Worm (Caenorhabditis elegans) whole organism, L4 larva: Measurements from ENCODE around the gene Y38H6C.8.

ENCODE experiments used
- F26F4.8 ChIP-seq: fragments of 200-800 bp; sonication (Bioruptor generic); conservative IDR thresholded peaks from 2 replicates; pipeline ENCODE4 v1.3.6; 2022; ENCODE audit warnings: missing genetic modification characterization, missing compliant biosample characterization
- F49E8.2 ChIP-seq: sonication (generic microtip); optimal IDR thresholded peaks from 2 replicates; lab custom pipeline; 2016; ENCODE audit warnings: missing compliant biosample characterization, mild to moderate bottlenecking, missing genetic modification characterization, borderline replicate concordance
- Y75B8A.6 ChIP-seq: fragments of 200-800 bp; sonication (Bioruptor generic); IDR thresholded peaks from 2 replicates; pipeline ENCODE4 v1.3.6; 2022; ENCODE audit warnings: missing genetic modification reagents, missing genetic modification characterization, missing compliant biosample characterization
- ZK337.2 ChIP-seq: fragments of 200-800 bp; sonication (Bioruptor generic); IDR thresholded peaks from 2 replicates; pipeline ENCODE4 v1.3.6; 2022; ENCODE audit warnings: missing genetic modification reagents, missing genetic modification characterization, missing compliant biosample characterization
- aha-1 ChIP-seq: fragments of 150-350 bp; peaks from one replicate; lab custom pipeline; 2014; ENCODE audit warnings: missing biosample characterization, missing genetic modification characterization
- ceh-32 ChIP-seq: sonication (generic microtip); optimal IDR thresholded peaks from 2 replicates; lab custom pipeline; 2016; ENCODE audit warnings: mild to moderate bottlenecking, missing genetic modification characterization, missing compliant biosample characterization; ENCODE audit not compliant: poor library complexity
- ceh-44 ChIP-seq: fragments of 200-800 bp; sonication (Bioruptor generic); IDR thresholded peaks from 2 replicates; pipeline ENCODE4 v1.3.6; 2022; ENCODE audit warnings: missing genetic modification reagents, missing genetic modification characterization, missing compliant biosample characterization
- ceh-82 ChIP-seq: sonication (generic microtip); optimal IDR thresholded peaks from 2 replicates; lab custom pipeline; 2017; ENCODE audit warnings: missing biosample characterization, missing genetic modification characterization
- cey-2 ChIP-seq: sonication (generic microtip); optimal IDR thresholded peaks from 3 replicates; lab custom pipeline; 2017; ENCODE audit warnings: missing genetic modification characterization, mild to moderate bottlenecking, missing compliant biosample characterization, antibody characterized with exemption, borderline replicate concordance; ENCODE audit not compliant: insufficient read depth
- ctbp-1 ChIP-seq: fragments of 200-800 bp; sonication (Bioruptor generic); IDR thresholded peaks from 2 replicates; pipeline ENCODE4 v1.3.6; 2022; ENCODE audit warnings: missing genetic modification reagents, missing genetic modification characterization, missing compliant biosample characterization
- daf-12 ChIP-seq: fragments of 150-350 bp; optimal IDR thresholded peaks from 2 replicates; lab custom pipeline; 2014; ENCODE audit warnings: missing biosample characterization, missing genetic modification reagents, missing genetic modification characterization
- daf-16 ChIP-seq, 3 experiments: sonication (generic microtip); optimal IDR thresholded peaks; 2 replicates each; lab custom pipeline; 2016 to 2017; ENCODE audit warnings: missing genetic modification characterization in 3 of 3, missing genetic modification reagents in 3 of 3, mild to moderate bottlenecking in 2 of 3, missing compliant biosample characterization in 2 of 3, missing biosample characterization in 1 of 3, moderate library complexity in 1 of 3
- daf-19 ChIP-seq: fragments of 200-800 bp; sonication (Bioruptor generic); conservative IDR thresholded peaks from 2 replicates; pipeline ENCODE4 v1.3.6; 2022; ENCODE audit warnings: missing genetic modification characterization, missing compliant biosample characterization
- daf-8 ChIP-seq: fragments of 200-800 bp; sonication (Bioruptor generic); IDR thresholded peaks from 2 replicates; pipeline ENCODE4 v1.3.6; 2022; ENCODE audit warnings: missing genetic modification characterization, missing compliant biosample characterization
- dmd-6 ChIP-seq: fragments of 200-800 bp; sonication (Bioruptor generic); IDR thresholded peaks from 2 replicates; pipeline ENCODE4 v1.3.6; 2022; ENCODE audit warnings: missing genetic modification reagents, missing genetic modification characterization, missing compliant biosample characterization
- duxl-1 ChIP-seq: sonication (generic microtip); optimal IDR thresholded peaks from 2 replicates; lab custom pipeline; 2016; ENCODE audit warnings: mild to moderate bottlenecking, missing genetic modification characterization, moderate library complexity, missing compliant biosample characterization; ENCODE audit not compliant: poor library complexity
- dve-1 ChIP-seq: sonication (generic microtip); optimal IDR thresholded peaks from 2 replicates; lab custom pipeline; 2017; ENCODE audit warnings: antibody characterized with exemption, mild to moderate bottlenecking, missing genetic modification characterization, missing compliant biosample characterization; ENCODE audit not compliant: insufficient read depth
- jun-1 ChIP-seq: fragments of 150-350 bp; optimal IDR thresholded peaks from 2 replicates; lab custom pipeline; 2014; ENCODE audit warnings: missing biosample characterization, missing genetic modification reagents, missing genetic modification characterization
- lim-7 ChIP-seq: fragments of 200-800 bp; sonication (Bioruptor generic); IDR thresholded peaks from 2 replicates; pipeline ENCODE4 v1.3.6; 2022; ENCODE audit warnings: missing genetic modification characterization, missing compliant biosample characterization
- lin-1 ChIP-seq: fragments of 200-800 bp; sonication (Bioruptor generic); IDR thresholded peaks from 2 replicates; pipeline ENCODE4 v1.3.6; 2022; ENCODE audit warnings: missing genetic modification reagents, missing genetic modification characterization, missing compliant biosample characterization
- lin-15B ChIP-seq: fragments of 150-350 bp; sonication (generic microtip); optimal IDR thresholded peaks from 3 replicates; lab custom pipeline; 2014; ENCODE audit warnings: missing biosample characterization, missing genetic modification characterization
- lin-29 ChIP-seq: fragments of 200-800 bp; sonication (Bioruptor generic); IDR thresholded peaks from 2 replicates; pipeline ENCODE4 v1.3.6; 2022; ENCODE audit warnings: missing genetic modification reagents, missing genetic modification characterization, missing compliant biosample characterization
- lsy-2 ChIP-seq, 2 experiments: fragments of 150-350 bp in 1 of 2; sonication (generic microtip) in 1 of 2; optimal IDR thresholded peaks; 2 replicates each; lab custom pipeline; 2014 to 2017; ENCODE audit warnings: missing biosample characterization in 2 of 2, missing genetic modification characterization in 2 of 2
- madf-9 ChIP-seq: fragments of 200-800 bp; sonication (Bioruptor generic); conservative IDR thresholded peaks from 2 replicates; pipeline ENCODE4 v1.3.6; 2022; ENCODE audit warnings: missing genetic modification reagents, missing genetic modification characterization, missing compliant biosample characterization
- mdl-1 ChIP-seq, 2 experiments: fragments of 150-350 bp in 1 of 2; sonication (generic microtip) in 1 of 2; optimal IDR thresholded peaks; 2 replicates each; lab custom pipeline; 2014 to 2017; ENCODE audit warnings: missing biosample characterization in 2 of 2, missing genetic modification characterization in 2 of 2
- mxl-2 ChIP-seq: fragments of 200-800 bp; sonication (Bioruptor generic); conservative IDR thresholded peaks from 2 replicates; pipeline ENCODE4 v1.3.6; 2022; ENCODE audit warnings: missing genetic modification reagents, missing genetic modification characterization, missing compliant biosample characterization
- nhr-102 ChIP-seq: sonication (generic microtip); optimal IDR thresholded peaks from 2 replicates; lab custom pipeline; 2016; ENCODE audit warnings: mild to moderate bottlenecking, missing genetic modification characterization, moderate library complexity, missing compliant biosample characterization
- nhr-28 ChIP-seq: fragments of 150-350 bp; optimal IDR thresholded peaks from 2 replicates; lab custom pipeline; 2014; ENCODE audit warnings: missing biosample characterization, missing genetic modification characterization
- nhr-42 ChIP-seq: fragments of 200-800 bp; sonication (Bioruptor generic); IDR thresholded peaks from 2 replicates; pipeline ENCODE4 v1.3.6; 2022; ENCODE audit warnings: missing genetic modification characterization, missing compliant biosample characterization
- nhr-48 ChIP-seq: sonication (generic microtip); optimal IDR thresholded peaks from 2 replicates; lab custom pipeline; 2016; ENCODE audit warnings: mild to moderate bottlenecking, missing genetic modification characterization, missing compliant biosample characterization
- nhr-76 ChIP-seq: fragments of 150-350 bp; optimal IDR thresholded peaks from 2 replicates; lab custom pipeline; 2014; ENCODE audit warnings: missing biosample characterization, missing genetic modification characterization
- nhr-77 ChIP-seq: fragments of 150-350 bp; optimal IDR thresholded peaks from 2 replicates; lab custom pipeline; 2014; ENCODE audit warnings: missing biosample characterization, missing genetic modification characterization
- pha-4 ChIP-seq, 2 experiments: fragments of 150-350 bp in 1 of 2; fragments of 200-800 bp in 1 of 2; sonication (Bioruptor generic) in 1 of 2; IDR thresholded peaks in 1 of 2; optimal IDR thresholded peaks in 1 of 2; 2 replicates each; pipeline versions ENCODE4 v1.3.6 to Lab custom; 2014 to 2022; ENCODE audit warnings: missing genetic modification characterization in 2 of 2, missing genetic modification reagents in 2 of 2, missing biosample characterization in 1 of 2, missing compliant biosample characterization in 1 of 2
- pqm-1 ChIP-seq: sonication (generic microtip); optimal IDR thresholded peaks from 2 replicates; lab custom pipeline; 2017; ENCODE audit warnings: missing biosample characterization, missing genetic modification characterization
- rbr-2 ChIP-seq: sonication (generic microtip); optimal IDR thresholded peaks from 2 replicates; lab custom pipeline; 2016; ENCODE audit warnings: missing genotype, missing genetic modification characterization, missing compliant biosample characterization
- saeg-2 ChIP-seq: fragments of 200-800 bp; sonication (Bioruptor generic); IDR thresholded peaks from 2 replicates; pipeline ENCODE4 v1.3.6; 2022; ENCODE audit warnings: missing genetic modification reagents, missing genetic modification characterization, missing compliant biosample characterization
- sdz-12 ChIP-seq: fragments of 200-800 bp; sonication (Bioruptor generic); optimal IDR thresholded peaks from 2 replicates; lab custom pipeline; 2018; ENCODE audit warnings: mild to moderate bottlenecking, missing genetic modification characterization, missing compliant biosample characterization
- snpc-1.2 ChIP-seq: fragments of 200-800 bp; sonication (Bioruptor generic); IDR thresholded peaks from 2 replicates; pipeline ENCODE4 v1.3.6; 2022; ENCODE audit warnings: missing genetic modification reagents, missing genetic modification characterization, missing compliant biosample characterization
- unc-39 ChIP-seq: sonication (generic microtip); optimal IDR thresholded peaks from 2 replicates; lab custom pipeline; 2017; ENCODE audit warnings: missing biosample characterization, missing genetic modification characterization
- zip-11 ChIP-seq: fragments of 200-800 bp; sonication (Bioruptor generic); IDR thresholded peaks from 2 replicates; pipeline ENCODE4 v1.3.6; 2022; ENCODE audit warnings: missing genetic modification characterization, missing compliant biosample characterization

The Y38H6C.8 gene

DNA sequence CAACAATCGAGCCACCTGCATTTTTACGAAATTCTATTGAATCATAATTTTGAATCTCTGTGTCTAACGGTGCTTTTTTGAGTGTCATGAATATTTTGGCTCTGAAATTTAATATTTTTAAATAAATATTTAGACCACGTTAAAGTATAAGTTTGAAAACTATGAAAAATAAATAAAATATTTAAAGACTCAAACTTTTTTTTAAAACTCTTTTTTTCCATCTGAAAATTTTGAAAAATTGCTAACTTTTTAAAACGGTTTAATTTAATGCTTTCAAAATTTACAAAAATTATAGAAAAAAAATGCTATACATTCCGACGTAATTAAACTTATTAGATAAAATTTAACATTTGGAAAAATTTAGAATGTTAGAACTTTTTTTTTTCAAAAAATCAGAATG lies 30.3 kb downstream of the Y38H6C.8 start, which contains the start of gene slc-36.3:
TSS of gene slc-36.3 (minus strand) at position 101 of the 400 bp plus-strand sequence.
- TF ChIP-seq lin-15B, result no peak
- TF ChIP-seq nhr-48 (tag; lab: Kevin White, UChicago), result no peak
- no peak for TF ChIP-seq mxl-2
- no peak for TF ChIP-seq ZK337.2 (GFP tag; lab: Robert Waterston, UW)
- TF ChIP-seq lsy-2 (tag; optimal IDR thresholded peaks at IDR 0.05; lab: Kevin White, UChicago), result no peak
- TF ChIP-seq ceh-44, result no peak
- TF ChIP-seq daf-8 (GFP tag; lab: Robert Waterston, UW), result no peak

DNA sequence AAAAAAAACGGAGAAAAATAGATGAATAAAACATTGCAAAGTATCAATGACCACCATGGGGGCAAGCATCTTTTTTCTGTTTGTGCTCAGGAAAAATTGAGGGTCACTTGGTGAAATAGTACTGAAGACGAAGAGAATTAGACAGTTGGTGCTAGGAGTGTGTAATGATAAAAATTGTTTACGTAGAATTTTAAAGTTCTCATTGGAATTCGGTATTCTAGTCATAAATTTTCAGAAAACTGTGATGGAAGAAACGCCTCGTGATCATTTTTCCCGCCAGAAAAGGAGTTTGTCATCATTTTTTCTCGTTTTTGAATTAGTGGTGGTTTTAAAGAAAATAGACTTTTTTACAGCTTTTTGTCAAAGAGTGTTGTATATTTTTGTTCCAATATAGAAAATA lies 30.8 kb downstream of the Y38H6C.8 start:
- no peak for TF ChIP-seq dmd-6
- no peak for TF ChIP-seq daf-19
- TF ChIP-seq saeg-2, result no peak
- no peak for TF ChIP-seq lsy-2 (tag; optimal IDR thresholded peaks at IDR 0.05; lab: Kevin White, UChicago)
- no peak for TF ChIP-seq dve-1
- TF ChIP-seq lin-29, result no peak
- TF ChIP-seq aha-1 (tag; lab: Kevin White, UChicago), result no peak
- no peak for TF ChIP-seq daf-16 (GFP tag; optimal IDR thresholded peaks at IDR 0.05; lab: Kevin White, UChicago)
- TF ChIP-seq daf-16 (tag; optimal IDR thresholded peaks at IDR 0.05; lab: Kevin White, UChicago), result peak; percentile 84
- TF ChIP-seq pha-4 (GFP tag; IDR thresholded peaks at IDR 0.05; lab: Robert Waterston, UW), result no peak
- no peak for TF ChIP-seq pha-4 (tag; optimal IDR thresholded peaks at IDR 0.05; lab: Kevin White, UChicago)
- TF ChIP-seq sdz-12 (GFP tag; lab: Kevin White, UChicago), result no peak
- TF ChIP-seq nhr-77, result peak; percentile 23
- TF ChIP-seq ceh-32 (tag; lab: Kevin White, UChicago), result no peak
- TF ChIP-seq unc-39 (tag; lab: Kevin White, UChicago), result no peak
- no peak for TF ChIP-seq rbr-2 (tag; lab: Kevin White, UChicago)
- no peak for TF ChIP-seq F49E8.2 (tag; lab: Kevin White, UChicago)
- no peak for TF ChIP-seq nhr-102 (tag; lab: Kevin White, UChicago)
- TF ChIP-seq Y75B8A.6 (GFP tag; lab: Robert Waterston, UW), result no peak
- TF ChIP-seq lim-7, result no peak
- no peak for TF ChIP-seq pqm-1 (tag; lab: Kevin White, UChicago)
- no peak for TF ChIP-seq duxl-1
- TF ChIP-seq nhr-28 (tag; lab: Kevin White, UChicago), result peak; percentile 56
- TF ChIP-seq F26F4.8, result no peak
- no peak for TF ChIP-seq ceh-82 (tag; lab: Kevin White, UChicago)
- TF ChIP-seq, all 104 proteins: peak for 3

DNA sequence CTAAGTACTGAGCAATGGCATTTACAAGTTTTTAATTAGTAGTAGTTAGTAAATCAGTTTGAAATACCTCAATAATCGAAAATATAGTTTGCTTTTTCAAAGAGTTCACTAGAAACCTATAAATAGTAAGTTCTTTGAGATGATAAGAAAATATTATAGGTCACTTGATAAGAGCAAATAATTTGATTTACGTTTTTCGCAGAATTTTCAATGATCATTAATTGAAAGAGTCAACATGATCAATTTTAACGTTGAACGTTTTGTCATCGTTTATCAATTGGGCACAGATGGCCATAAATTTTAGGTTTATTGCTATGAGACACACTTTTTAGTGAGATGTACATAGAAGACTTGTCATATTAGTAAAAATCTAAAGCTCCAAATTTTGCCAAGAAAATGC lies 32.0 kb downstream of the Y38H6C.8 start:
- no peak for TF ChIP-seq jun-1 (tag; lab: Kevin White, UChicago)
- no peak for TF ChIP-seq madf-9 (GFP tag; lab: Robert Waterston, UW)
- TF ChIP-seq pqm-1 (tag; lab: Kevin White, UChicago), result peak; percentile 2
- no peak for TF ChIP-seq daf-16 (GFP tag; optimal IDR thresholded peaks at IDR 0.05; lab: Kevin White, UChicago)
- peak; percentile 71 for TF ChIP-seq daf-16 (tag; optimal IDR thresholded peaks at IDR 0.05; lab: Kevin White, UChicago)

DNA sequence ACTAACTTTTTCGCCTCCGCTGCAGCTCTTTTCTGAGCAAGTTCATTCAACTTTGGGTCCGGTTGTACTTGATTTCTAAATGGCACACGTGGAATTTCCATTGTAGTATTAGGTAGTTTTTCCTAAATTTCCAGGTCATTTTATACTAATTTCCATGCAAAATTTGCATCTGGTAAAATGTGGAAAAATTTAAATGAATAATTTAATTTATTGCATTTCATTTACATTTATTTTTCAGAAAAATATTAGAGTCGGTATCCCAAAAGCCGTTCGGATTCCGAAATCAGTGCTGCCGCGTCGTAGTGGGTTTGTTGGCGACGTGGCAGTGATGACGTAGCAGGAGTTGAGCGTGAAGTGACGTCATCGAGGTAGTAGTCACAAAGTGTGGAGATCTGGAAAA lies 33.3 kb downstream of the Y38H6C.8 start, which contains the start of gene Y38H6C.18:
TSS of gene Y38H6C.18 (minus strand) at position 101 of the 400 bp plus-strand sequence.
- TF ChIP-seq nhr-76 (no peak), ctbp-1 (no peak), zip-11 (GFP tag; lab: Robert Waterston, UW) (no peak), lim-7 (no peak), lsy-2 (tag; optimal IDR thresholded peaks at IDR 0.05; lab: Kevin White, UChicago) (no peak), nhr-42 (GFP tag; lab: Robert Waterston, UW) (no peak), lin-15B (no peak), mxl-2 (no peak), ceh-82 (tag; lab: Kevin White, UChicago) (no peak), snpc-1.2 (GFP tag; lab: Robert Waterston, UW) (no peak), duxl-1 (no peak), mdl-1 (tag; optimal IDR thresholded peaks at IDR 0.05; lab: Kevin White, UChicago) (no peak), cey-2 (tag; lab: Kevin White, UChicago) (no peak), daf-8 (GFP tag; lab: Robert Waterston, UW) (no peak), ceh-32 (tag; lab: Kevin White, UChicago) (no peak), jun-1 (tag; lab: Kevin White, UChicago) (no peak), lin-1 (GFP tag; lab: Robert Waterston, UW) (no peak), daf-12 (tag; lab: Kevin White, UChicago) (no peak)
- TF ChIP-seq, all 104 proteins: peak for 0
